Fruit fly (Drosophila melanogaster) whole organism, embryonic: Measurements from ENCODE around the gene LpR1.

Experiments used
- CG10654 ChIP-seq: fragments of 200-800 bp; sonication (Bioruptor generic); optimal IDR thresholded peaks from 2 replicates; lab custom pipeline; 2016; ENCODE audit warnings: missing biosample characterization, missing genetic modification characterization
- CG11560 ChIP-seq: fragments of 200-800 bp; sonication (Bioruptor generic); IDR thresholded peaks from 3 replicates; pipeline ENCODE4 v1.3.6; 2022; ENCODE audit warnings: missing biosample characterization, missing genetic modification characterization
- CG1233 ChIP-seq: fragments of 200-800 bp; sonication (Bioruptor generic); optimal IDR thresholded peaks from 4 replicates; lab custom pipeline; 2018; ENCODE audit warnings: missing biosample characterization, mild to moderate bottlenecking, missing genetic modification characterization
- CG12659 ChIP-seq: fragments of 200-800 bp; sonication (Bioruptor generic); optimal IDR thresholded peaks from 3 replicates; lab custom pipeline; 2017; ENCODE audit warnings: mild to moderate bottlenecking, missing biosample characterization, missing genetic modification reagents, missing genetic modification characterization
- CG13123 ChIP-seq: fragments of 200-800 bp; sonication (Bioruptor generic); optimal IDR thresholded peaks from 2 replicates; lab custom pipeline; 2016; ENCODE audit warnings: missing biosample characterization, missing genetic modification characterization
- CG14014 ChIP-seq: fragments of 200-800 bp; sonication (Bioruptor generic); IDR thresholded peaks from 2 replicates; pipeline ENCODE4 v1.3.6; 2022; ENCODE audit warnings: missing biosample characterization, missing genetic modification characterization
- CG15073 ChIP-seq: fragments of 200-800 bp; sonication (Bioruptor generic); optimal IDR thresholded peaks from 2 replicates; lab custom pipeline; 2016; ENCODE audit warnings: missing biosample characterization, missing genetic modification characterization
- CG17568 ChIP-seq: fragments of 200-800 bp; sonication (Bioruptor generic); optimal IDR thresholded peaks from 2 replicates; lab custom pipeline; 2018; ENCODE audit warnings: missing biosample characterization, mild to moderate bottlenecking, missing genetic modification characterization, moderate library complexity
- CG17612 ChIP-seq: fragments of 200-800 bp; sonication (Bioruptor generic); IDR thresholded peaks from 2 replicates; pipeline ENCODE4 v1.3.6; 2022; ENCODE audit warnings: missing biosample characterization, missing genetic modification characterization
- CG3838 ChIP-seq: fragments of 200-800 bp; sonication (Bioruptor generic); optimal IDR thresholded peaks from 3 replicates; lab custom pipeline; 2016; ENCODE audit warnings: missing biosample characterization, missing genetic modification characterization
- CG4360 ChIP-seq: fragments of 200-800 bp; sonication (Bioruptor generic); IDR thresholded peaks from 2 replicates; pipeline ENCODE4 v1.3.6; 2022; ENCODE audit warnings: missing biosample characterization, missing genetic modification characterization
- CG5180 ChIP-seq: fragments of 200-800 bp; sonication (Bioruptor generic); optimal IDR thresholded peaks from 3 replicates; lab custom pipeline; 2017; ENCODE audit warnings: missing biosample characterization, missing genetic modification characterization, mild to moderate bottlenecking, moderate library complexity, missing genetic modification reagents
- CG6689 ChIP-seq: fragments of 200-800 bp; sonication (Bioruptor generic); IDR thresholded peaks from 2 replicates; pipeline ENCODE4 v1.3.6; 2022; ENCODE audit warnings: missing biosample characterization, missing genetic modification characterization
- Dbx ChIP-seq: fragments of 200-800 bp; sonication (Bioruptor generic); IDR thresholded peaks from 3 replicates; pipeline ENCODE4 v1.3.6; 2022; ENCODE audit warnings: missing biosample characterization, missing genetic modification characterization
- Deaf1 ChIP-seq: fragments of 200-800 bp; optimal IDR thresholded peaks from 3 replicates; lab custom pipeline; 2019; ENCODE audit warnings: missing biosample characterization, mild to moderate bottlenecking, missing genetic modification characterization, moderate library complexity
- Dip2 ChIP-seq: fragments of 200-800 bp; sonication (Bioruptor generic); IDR thresholded peaks from 2 replicates; pipeline ENCODE4 v1.3.6; 2022; ENCODE audit warnings: missing biosample characterization, missing genetic modification characterization
- Dip3 ChIP-seq: fragments of 200-800 bp; sonication (Bioruptor generic); optimal IDR thresholded peaks from 3 replicates; lab custom pipeline; 2016; ENCODE audit warnings: missing biosample characterization, missing genetic modification characterization
- Doc2 ChIP-seq: fragments of 200-800 bp; sonication (Bioruptor generic); IDR thresholded peaks from 2 replicates; pipeline ENCODE4 v1.3.6; 2022; ENCODE audit warnings: missing biosample characterization, missing genetic modification characterization
- Gug ChIP-seq: fragments of 200-800 bp; sonication (Bioruptor generic); IDR thresholded peaks from 4 replicates; pipeline ENCODE4 v1.3.6; 2022; ENCODE audit warnings: missing biosample characterization, missing genetic modification characterization
- Hand ChIP-seq: fragments of 200-800 bp; sonication (Bioruptor generic); optimal IDR thresholded peaks from 2 replicates; lab custom pipeline; 2017; ENCODE audit warnings: mild to moderate bottlenecking, missing biosample characterization, missing genetic modification reagents, missing genetic modification characterization
- Hmr ChIP-seq: fragments of 200-800 bp; sonication (Bioruptor generic); optimal IDR thresholded peaks from 3 replicates; lab custom pipeline; 2017; ENCODE audit warnings: mild to moderate bottlenecking, missing biosample characterization, missing genetic modification reagents, missing genetic modification characterization
- Jarid2 ChIP-seq: fragments of 200-800 bp; sonication (Bioruptor generic); optimal IDR thresholded peaks from 3 replicates; lab custom pipeline; 2017; ENCODE audit warnings: mild to moderate bottlenecking, missing biosample characterization, missing genetic modification reagents, missing genetic modification characterization
- Kr ChIP-seq: fragments of 200-800 bp; sonication (Bioruptor generic); optimal IDR thresholded peaks from 2 replicates; lab custom pipeline; 2017; ENCODE audit warnings: missing biosample characterization, mild to moderate bottlenecking, missing genetic modification characterization
- Med ChIP-seq: fragments of 200-800 bp; sonication (Bioruptor generic); peaks from one replicate; lab custom pipeline; 2016; ENCODE audit warnings: missing biosample characterization, missing genetic modification characterization, mild to moderate bottlenecking, inconsistent platforms, moderate library complexity
- Meics ChIP-seq: fragments of 200-800 bp; sonication (Bioruptor generic); optimal IDR thresholded peaks from 2 replicates; lab custom pipeline; 2017; ENCODE audit warnings: missing biosample characterization, mild to moderate bottlenecking, missing genetic modification characterization
- Nf-YA ChIP-seq: fragments of 200-800 bp; sonication (Bioruptor generic); IDR thresholded peaks from 2 replicates; pipeline ENCODE4 v1.3.6; 2022; ENCODE audit warnings: missing biosample characterization, missing genetic modification characterization
- Nf-YC ChIP-seq: fragments of 200-800 bp; optimal IDR thresholded peaks from 3 replicates; lab custom pipeline; 2019; ENCODE audit warnings: missing biosample characterization, mild to moderate bottlenecking, missing genetic modification characterization, moderate library complexity
- Opbp ChIP-seq: fragments of 200-800 bp; sonication (Bioruptor generic); IDR thresholded peaks from 3 replicates; pipeline ENCODE4 v1.3.6; 2022; ENCODE audit warnings: missing biosample characterization, missing genetic modification characterization; ENCODE audit not compliant: partially characterized antibody
- Side ChIP-seq: fragments of 200-800 bp; sonication (Bioruptor generic); optimal IDR thresholded peaks from 2 replicates; lab custom pipeline; 2016; ENCODE audit warnings: missing biosample characterization, missing genetic modification characterization
- Xbp1 ChIP-seq: fragments of 200-800 bp; sonication (Bioruptor generic); optimal IDR thresholded peaks from 3 replicates; lab custom pipeline; 2016; ENCODE audit warnings: missing biosample characterization, mild to moderate bottlenecking, missing genetic modification characterization
- Xrp1 ChIP-seq: fragments of 200-800 bp; sonication (Bioruptor generic); IDR thresholded peaks from 2 replicates; pipeline ENCODE4 v1.3.6; 2022; ENCODE audit warnings: missing biosample characterization, missing genetic modification characterization
- YL-1 ChIP-seq: fragments of 200-800 bp; sonication (Bioruptor generic); optimal IDR thresholded peaks from 3 replicates; lab custom pipeline; 2017; ENCODE audit warnings: missing biosample characterization, mild to moderate bottlenecking, missing genetic modification characterization
- bsh ChIP-seq, 2 experiments: fragments of 200-800 bp; sonication (Bioruptor generic); optimal IDR thresholded peaks; 2 replicates each; lab custom pipeline; 2017 to 2018; ENCODE audit warnings: mild to moderate bottlenecking in 2 of 2, missing biosample characterization in 2 of 2, missing genetic modification characterization in 2 of 2, moderate library complexity in 1 of 2
- danr ChIP-seq: fragments of 200-800 bp; sonication (Bioruptor generic); IDR thresholded peaks from 2 replicates; pipeline ENCODE4 v1.3.6; 2022; ENCODE audit warnings: missing biosample characterization, missing genetic modification characterization
- exex ChIP-seq: fragments of 200-800 bp; sonication (Bioruptor generic); optimal IDR thresholded peaks from 4 replicates; lab custom pipeline; 2018; ENCODE audit warnings: missing biosample characterization, mild to moderate bottlenecking, missing genetic modification characterization, moderate library complexity
- fd3F ChIP-seq: fragments of 200-800 bp; sonication (Bioruptor generic); optimal IDR thresholded peaks from 2 replicates; lab custom pipeline; 2018; ENCODE audit warnings: missing biosample characterization, mild to moderate bottlenecking, missing genetic modification characterization, moderate library complexity
- ftz-f1 ChIP-seq: fragments of 200-800 bp; sonication (Bioruptor generic); optimal IDR thresholded peaks from 2 replicates; lab custom pipeline; 2016; ENCODE audit warnings: missing biosample characterization, missing genetic modification characterization
- fu2 ChIP-seq: fragments of 200-800 bp; sonication (Bioruptor generic); optimal IDR thresholded peaks from 2 replicates; lab custom pipeline; 2016; ENCODE audit warnings: missing biosample characterization, missing genetic modification characterization
- gem ChIP-seq: fragments of 200-800 bp; sonication (Bioruptor generic); optimal IDR thresholded peaks from 2 replicates; lab custom pipeline; 2019; ENCODE audit warnings: missing biosample characterization, mild to moderate bottlenecking, missing genetic modification characterization, moderate library complexity
- lilli ChIP-seq: fragments of 200-800 bp; sonication (Bioruptor generic); optimal IDR thresholded peaks from 3 replicates; lab custom pipeline; 2016; ENCODE audit warnings: missing biosample characterization, missing genetic modification characterization
- mam ChIP-seq: fragments of 200-800 bp; sonication (Bioruptor generic); optimal IDR thresholded peaks from 3 replicates; lab custom pipeline; 2016; ENCODE audit warnings: missing biosample characterization, missing genetic modification characterization
- nom ChIP-seq: fragments of 200-800 bp; sonication (Bioruptor generic); optimal IDR thresholded peaks from 2 replicates; lab custom pipeline; 2017; ENCODE audit warnings: missing biosample characterization, missing genetic modification characterization, mild to moderate bottlenecking, moderate library complexity, missing genetic modification reagents
- org-1 ChIP-seq: fragments of 200-800 bp; sonication (Bioruptor generic); optimal IDR thresholded peaks from 2 replicates; lab custom pipeline; 2017; ENCODE audit warnings: missing biosample characterization, missing genetic modification characterization
- pita ChIP-seq: fragments of 200-800 bp; sonication (Bioruptor generic); optimal IDR thresholded peaks from 2 replicates; lab custom pipeline; 2017; ENCODE audit warnings: missing biosample characterization, mild to moderate bottlenecking, missing genetic modification characterization
- repo ChIP-seq: fragments of 200-800 bp; sonication (Bioruptor generic); optimal IDR thresholded peaks from 2 replicates; lab custom pipeline; 2016; ENCODE audit warnings: missing biosample characterization, missing genetic modification characterization
- sd ChIP-seq: fragments of 200-800 bp; sonication (Bioruptor generic); optimal IDR thresholded peaks from 3 replicates; lab custom pipeline; 2018; ENCODE audit warnings: missing biosample characterization, mild to moderate bottlenecking, missing genetic modification characterization, moderate library complexity
- sob ChIP-seq: fragments of 200-800 bp; sonication (Bioruptor generic); IDR thresholded peaks from 2 replicates; pipeline ENCODE4 v1.3.6; 2022; ENCODE audit warnings: missing biosample characterization, missing genetic modification characterization
- sug ChIP-seq: fragments of 200-800 bp; optimal IDR thresholded peaks from 2 replicates; lab custom pipeline; 2019; ENCODE audit warnings: missing biosample characterization, mild to moderate bottlenecking, missing genetic modification characterization, moderate library complexity
- tio ChIP-seq: fragments of 200-800 bp; sonication (Bioruptor generic); optimal IDR thresholded peaks from 2 replicates; lab custom pipeline; 2017; ENCODE audit warnings: missing biosample characterization, missing genetic modification characterization, inconsistent platforms
- z ChIP-seq: fragments of 200-800 bp; sonication (Bioruptor generic); IDR thresholded peaks from 3 replicates; pipeline ENCODE4 v1.3.6; 2022; ENCODE audit warnings: missing biosample characterization, missing genetic modification characterization

The LpR1 gene

DNA sequence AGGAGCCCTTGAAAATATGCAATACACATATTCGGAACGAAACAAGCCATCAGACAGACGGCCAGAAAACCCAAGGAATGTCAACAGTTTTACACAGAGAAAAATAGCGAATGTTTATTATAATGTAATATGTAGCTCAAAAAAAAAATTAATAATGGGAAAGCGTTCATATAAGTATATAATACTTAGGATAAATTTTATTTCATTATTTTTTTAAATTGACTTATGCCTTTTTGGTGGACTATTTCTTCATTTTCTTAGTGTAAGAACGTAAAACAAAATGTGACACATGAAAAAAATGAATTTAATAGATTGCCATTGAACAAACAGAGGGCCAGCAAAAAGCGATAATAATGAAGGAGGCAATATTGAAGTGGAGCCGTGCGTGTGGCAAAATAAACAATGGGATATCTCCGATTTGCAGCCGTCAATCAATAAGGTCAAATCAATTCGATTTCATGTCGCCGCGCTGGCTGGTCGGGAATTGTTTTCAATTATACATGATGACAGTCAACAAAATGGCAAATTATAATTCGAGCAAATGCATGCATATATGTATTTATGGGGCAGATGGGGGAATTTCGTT lies 8.0 kb downstream of the LpR1 start (continued):
- TF ChIP-seq CG4360 (GFP tag; lab: Robert Waterston, UW) (no peak), Dip3 (no peak), CG6689 (0 out of 2 replicates have a peak, but pooled peaks have one; percentile 25), CG12659 (GFP tag; lab: Kevin White, UChicago) (no peak), CG11560 (tag; lab: Robert Waterston, UW) (no peak), nom (GFP tag; lab: Kevin White, UChicago) (no peak), org-1 (GFP tag; lab: Kevin White, UChicago) (no peak), Hand (GFP tag; lab: Kevin White, UChicago) (no peak), Opbp (no peak), Xbp1 (no peak), Dip2 (GFP tag; lab: Robert Waterston, UW) (no peak), fd3F (no peak), Meics (GFP tag; lab: Kevin White, UChicago) (peak; percentile 50), lilli (GFP tag; lab: Kevin White, UChicago) (no peak), Side (no peak), Nf-YA (GFP tag; lab: Robert Waterston, UW) (no peak), Kr (no peak), Xrp1 (peak; percentile 57), CG3838 (GFP tag; lab: Kevin White, UChicago) (no peak), repo (GFP tag; lab: Kevin White, UChicago) (no peak), pita (GFP tag; lab: Kevin White, UChicago) (no peak), CG17612 (0 out of 2 replicates have a peak, but pooled peaks have one; percentile 7)

dm6 chr3R:25753798-25754197 lies 9.1 kb downstream of the LpR1 start:
- TF ChIP-seq fu2 (GFP tag; lab: Kevin White, UChicago): no peak
- TF ChIP-seq CG15073 (GFP tag; lab: Kevin White, UChicago): peak; percentile 95
- peak; percentile 40 for TF ChIP-seq CG5180 (GFP tag; lab: Kevin White, UChicago)

dm6 chr3R:25740348-25740751 lies 22.6 kb downstream of the LpR1 start, which contains the start of gene LpR2:
TSS of gene LpR2 (minus strand) at chr3R:25740465.
- TF ChIP-seq Dbx (GFP tag; lab: Robert Waterston, UW): peak; percentile 70; the same call in 2 of the 3 replicates
- TF ChIP-seq Gug: no peak
- TF ChIP-seq z (GFP tag; lab: Robert Waterston, UW): no peak
- TF ChIP-seq bsh (GFP tag; optimal IDR thresholded peaks at IDR 0.05; lab: Kevin White, UChicago): peak in 1 of 2 experiments; percentile 1
- TF ChIP-seq CG13123: no peak
- peak; percentile 56 for TF ChIP-seq sd (tag; lab: Kevin White, UChicago)
- TF ChIP-seq sob: peak; percentile 38; the same call in 1 of the 2 replicates
- TF ChIP-seq Doc2 (GFP tag; lab: Robert Waterston, UW): no peak
- no peak for TF ChIP-seq danr (GFP tag; lab: Robert Waterston, UW)
- no peak for TF ChIP-seq tio (GFP tag; lab: Kevin White, UChicago)
- TF ChIP-seq Deaf1: peak; percentile 100
- no peak for TF ChIP-seq CG1233 (GFP tag; lab: Kevin White, UChicago)
- TF ChIP-seq Jarid2 (GFP tag; lab: Kevin White, UChicago): peak; percentile 93
- peak; percentile 66 for TF ChIP-seq sug (tag; lab: Kevin White, UChicago)
- no peak for TF ChIP-seq YL-1 (GFP tag; lab: Kevin White, UChicago)
- no peak for TF ChIP-seq gem (tag; lab: Kevin White, UChicago)
- TF ChIP-seq mam (GFP tag; lab: Kevin White, UChicago): no peak
- TF ChIP-seq CG14014 (GFP tag; lab: Robert Waterston, UW): peak; percentile 31; the same call in 1 of the 2 replicates
- peak; percentile 35 for TF ChIP-seq exex
- TF ChIP-seq Med (GFP tag; lab: Kevin White, UChicago): peak; percentile 72
- TF ChIP-seq Nf-YC (tag; lab: Kevin White, UChicago): peak; percentile 97
- TF ChIP-seq Hmr (GFP tag; lab: Kevin White, UChicago): peak; percentile 33
- TF ChIP-seq CG17568 (GFP tag; lab: Kevin White, UChicago): no peak
- TF ChIP-seq CG10654: no peak
- TF ChIP-seq ftz-f1 (GFP tag; lab: Kevin White, UChicago): peak; percentile 58
